Fruit fly (Drosophila melanogaster) Kc167 (cell line): ENCODE measurements around the gene Top3alpha.

ENCODE experiments used
- Myc ChIP-seq: fragments of >200 bp; optimal IDR thresholded peaks from 2 replicates; lab custom pipeline; 2017; ENCODE audit warnings: missing external identifiers
- Sin3A ChIP-seq: fragments of >200 bp; optimal IDR thresholded peaks from 2 replicates; lab custom pipeline; 2018; ENCODE audit warnings: missing external identifiers
- h ChIP-seq: fragments of >200 bp; optimal IDR thresholded peaks from 3 replicates; lab custom pipeline; 2018; ENCODE audit warnings: missing external identifiers
- insv ChIP-seq: fragments of >200 bp; optimal IDR thresholded peaks from 3 replicates; lab custom pipeline; 2018; ENCODE audit warnings: missing external identifiers
- psq ChIP-seq: fragments of >200 bp; optimal IDR thresholded peaks from 2 replicates; lab custom pipeline; 2017; ENCODE audit warnings: missing external identifiers

DNA sequence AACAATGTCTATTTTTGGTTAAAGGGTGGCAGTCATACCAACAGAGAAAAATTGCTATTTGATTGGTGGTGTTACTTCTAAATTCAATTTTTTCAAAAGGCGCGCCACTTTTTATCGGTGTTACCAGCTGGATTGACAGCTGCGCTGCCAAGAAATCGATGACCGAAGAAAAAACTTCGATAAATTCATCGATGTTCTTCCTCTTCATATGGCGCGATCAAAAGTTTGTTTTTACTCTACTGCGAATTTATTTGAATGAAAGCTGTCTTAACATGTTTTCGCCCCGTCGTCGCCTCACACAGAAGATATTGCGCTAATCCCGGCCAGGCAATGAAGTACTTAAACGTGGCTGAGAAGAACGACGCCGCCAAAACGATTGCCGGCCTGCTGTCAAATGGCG, at the start of gene Top3alpha:
- TF ChIP-seq psq (lab: Kevin White, UChicago) (no peak), Sin3A (lab: Kevin White, UChicago) (no peak), h (no peak), Myc (lab: Kevin White, UChicago) (no peak), insv (no peak)
